Worm (Caenorhabditis elegans) whole organism, L4 larva: ENCODE data around the gene unc-33.

Source experiments
- ama-1 ChIP-seq: fragments of 150-350 bp; optimal IDR thresholded peaks from 2 replicates; lab custom pipeline; 2014; ENCODE audit warnings: inconsistent platforms, mixed read lengths
- lsy-2 ChIP-seq, 2 experiments: fragments of 150-350 bp in 1 of 2; sonication (generic microtip) in 1 of 2; optimal IDR thresholded peaks; 2 replicates each; lab custom pipeline; 2014 to 2017; ENCODE audit warnings: missing biosample characterization in 2 of 2, missing genetic modification characterization in 2 of 2
- mdl-1 ChIP-seq, 2 experiments: fragments of 150-350 bp in 1 of 2; sonication (generic microtip) in 1 of 2; optimal IDR thresholded peaks; 2 replicates each; lab custom pipeline; 2014 to 2017; ENCODE audit warnings: missing biosample characterization in 2 of 2, missing genetic modification characterization in 2 of 2
- nhr-77 ChIP-seq: fragments of 150-350 bp; optimal IDR thresholded peaks from 2 replicates; lab custom pipeline; 2014; ENCODE audit warnings: missing biosample characterization, missing genetic modification characterization
- snpc-4 ChIP-seq: fragments of 150-350 bp; optimal IDR thresholded peaks from 2 replicates; lab custom pipeline; 2014; ENCODE audit warnings: missing biosample characterization, missing genetic modification characterization

ce11 chrIV:3526144-3526797, 9.6 kb downstream of the unc-33 start:
- TF ChIP-seq ama-1 (lab: Kevin White, UChicago) (no peak), mdl-1 (tag; optimal IDR thresholded peaks at IDR 0.05; lab: Kevin White, UChicago) (no peak), snpc-4 (tag; lab: Kevin White, UChicago) (no peak), lsy-2 (tag; optimal IDR thresholded peaks at IDR 0.05; lab: Kevin White, UChicago) (no peak), nhr-77 (tag; lab: Kevin White, UChicago) (no peak)
